Worm (Caenorhabditis elegans): ENCODE data around the gene F10C2.4.

Gene F10C2.4

ce11 chrV:12038783-12039182 is 2.6 kb upstream of the F10C2.4 start:
- TF ChIP-seq ceh-39 (tag; optimal IDR thresholded peaks at IDR 0.05) (no peak), mls-2 (tag; optimal IDR thresholded peaks at IDR 0.05) (peak; percentile 50), unc-120 (tag; optimal IDR thresholded peaks at IDR 0.05; ENCODE audit: poor library complexity, severe bottlenecking) (peak; percentile 34), pha-4 (tag; optimal IDR thresholded peaks at IDR 0.05) (peak; percentile 35), ham-2 (GFP tag; optimal IDR thresholded peaks at IDR 0.05) (peak; percentile 70), M03D4.4 (tag; optimal IDR thresholded peaks at IDR 0.05) (peak; percentile 12), drap-1 (GFP tag; optimal IDR thresholded peaks at IDR 0.05) (no peak), nhr-76 (tag; optimal IDR thresholded peaks at IDR 0.05) (no peak), tbx-8 (GFP tag; optimal IDR thresholded peaks at IDR 0.05) (no peak)

- no peak for TF ChIP-seq blmp-1 (tag; optimal IDR thresholded peaks at IDR 0.05)
- TF ChIP-seq mab-5 (tag; optimal IDR thresholded peaks at IDR 0.05) = no peak
- no peak for TF ChIP-seq hlh-1 (tag; optimal IDR thresholded peaks at IDR 0.05)
- no peak for TF ChIP-seq tbx-8 (GFP tag; optimal IDR thresholded peaks at IDR 0.05)
- no peak for TF ChIP-seq M03D4.4 (tag; optimal IDR thresholded peaks at IDR 0.05)
- no peak for TF ChIP-seq nhr-76 (tag; optimal IDR thresholded peaks at IDR 0.05)
- no peak for TF ChIP-seq lin-32 (GFP tag; optimal IDR thresholded peaks at IDR 0.05)
- TF ChIP-seq drap-1 (GFP tag; optimal IDR thresholded peaks at IDR 0.05) = no peak
- peak; percentile 51 for TF ChIP-seq ceh-43 (GFP tag; optimal IDR thresholded peaks at IDR 0.05)
- TF ChIP-seq nhr-2 (tag; optimal IDR thresholded peaks at IDR 0.05) = peak; percentile 74
- no peak for TF ChIP-seq bed-3 (GFP tag; optimal IDR thresholded peaks at IDR 0.05)
- no peak for TF ChIP-seq cnd-1 (tag; optimal IDR thresholded peaks at IDR 0.05)
- no peak for TF ChIP-seq pha-4 (tag; optimal IDR thresholded peaks at IDR 0.05)
- peak; percentile 39 for TF ChIP-seq mls-2 (tag; optimal IDR thresholded peaks at IDR 0.05)
- TF ChIP-seq ztf-11 (tag; optimal IDR thresholded peaks at IDR 0.05) = no peak
These were observed 1.6 kb upstream of the F10C2.4 start for ce11 chrV:12039755-12040154.

- TF ChIP-seq lin-32 (GFP tag; optimal IDR thresholded peaks at IDR 0.05) (no peak), pha-4 (tag; optimal IDR thresholded peaks at IDR 0.05) (no peak), ham-2 (GFP tag; optimal IDR thresholded peaks at IDR 0.05) (no peak), nhr-76 (tag; optimal IDR thresholded peaks at IDR 0.05) (no peak), sptf-1 (tag; optimal IDR thresholded peaks at IDR 0.05) (no peak), zip-8 (tag; optimal IDR thresholded peaks at IDR 0.05) (no peak), bed-3 (GFP tag; optimal IDR thresholded peaks at IDR 0.05) (no peak), lin-13 (tag; optimal IDR thresholded peaks at IDR 0.05) (no peak), cnd-1 (tag; optimal IDR thresholded peaks at IDR 0.05) (no peak), snpc-4 (tag; optimal IDR thresholded peaks at IDR 0.05) (no peak), ceh-83 (GFP tag; optimal IDR thresholded peaks at IDR 0.05) (no peak), tbx-8 (GFP tag; optimal IDR thresholded peaks at IDR 0.05) (no peak), nhr-237 (tag; optimal IDR thresholded peaks at IDR 0.05) (no peak), lsy-2 (tag; optimal IDR thresholded peaks at IDR 0.05) (no peak), ces-1 (GFP tag; optimal IDR thresholded peaks at IDR 0.05) (no peak), sem-2 (GFP tag; optimal IDR thresholded peaks at IDR 0.05) (no peak)
These were observed 3.8 kb downstream of the F10C2.4 start, which contains the start of gene F10C2.5 for ce11 chrV:12045132-12045531. TSS of gene F10C2.5 (plus strand) at chrV:12045432.

ce11 chrV:12047735-12048134 is 6.4 kb downstream of the F10C2.4 start:
- no peak for TF ChIP-seq zip-8 (tag; optimal IDR thresholded peaks at IDR 0.05)
- no peak for TF ChIP-seq ceh-39 (tag; optimal IDR thresholded peaks at IDR 0.05)
- TF ChIP-seq nhr-12 (tag; optimal IDR thresholded peaks at IDR 0.05) = no peak
- no peak for TF ChIP-seq lin-13 (tag; optimal IDR thresholded peaks at IDR 0.05)
- TF ChIP-seq cnd-1 (tag; optimal IDR thresholded peaks at IDR 0.05) = no peak
- no peak for TF ChIP-seq ham-2 (GFP tag; optimal IDR thresholded peaks at IDR 0.05)
- TF ChIP-seq nhr-28 (tag; optimal IDR thresholded peaks at IDR 0.05) = no peak
- TF ChIP-seq tbx-8 (GFP tag; optimal IDR thresholded peaks at IDR 0.05) = no peak
- TF ChIP-seq drap-1 (GFP tag; optimal IDR thresholded peaks at IDR 0.05) = no peak
- TF ChIP-seq M03D4.4 (tag; optimal IDR thresholded peaks at IDR 0.05) = no peak
- no peak for TF ChIP-seq ceh-83 (GFP tag; optimal IDR thresholded peaks at IDR 0.05)
- no peak for TF ChIP-seq mep-1 (tag; optimal IDR thresholded peaks at IDR 0.05)
- no peak for TF ChIP-seq mab-5 (tag; optimal IDR thresholded peaks at IDR 0.05)
- no peak for TF ChIP-seq unc-62 (GFP tag; optimal IDR thresholded peaks at IDR 0.05)

- TF ChIP-seq bed-3 (GFP tag; optimal IDR thresholded peaks at IDR 0.05) (no peak), drap-1 (GFP tag; optimal IDR thresholded peaks at IDR 0.05) (no peak), unc-120 (tag; optimal IDR thresholded peaks at IDR 0.05; ENCODE audit: poor library complexity, severe bottlenecking) (no peak), pha-4 (tag; optimal IDR thresholded peaks at IDR 0.05) (no peak), unc-39 (tag; optimal IDR thresholded peaks at IDR 0.05) (no peak), hlh-1 (tag; optimal IDR thresholded peaks at IDR 0.05) (no peak), nhr-237 (tag; optimal IDR thresholded peaks at IDR 0.05) (no peak), snpc-4 (tag; optimal IDR thresholded peaks at IDR 0.05) (no peak)
These were observed 7.1 kb downstream of the F10C2.4 start, which contains the start of gene dars-2 for ce11 chrV:12048445-12048844. TSS of gene dars-2 (plus strand) at chrV:12048745.
